Worm (Caenorhabditis elegans) whole organism, L4 larva: ENCODE results near the gene mps-4.

Experiments used
- F10B5.3 ChIP-seq: sonication (generic microtip); optimal IDR thresholded peaks from 2 replicates; lab custom pipeline; 2016; ENCODE audit warnings: mild to moderate bottlenecking, missing genetic modification characterization, missing compliant biosample characterization
- T20F7.1 ChIP-seq: fragments of 200-800 bp; sonication (Bioruptor generic); optimal IDR thresholded peaks from 2 replicates; lab custom pipeline; 2018; ENCODE audit warnings: mild to moderate bottlenecking, missing genetic modification characterization, missing compliant biosample characterization
- Y75B8A.6 ChIP-seq: fragments of 200-800 bp; sonication (Bioruptor generic); IDR thresholded peaks from 2 replicates; pipeline ENCODE4 v1.3.6; 2022; ENCODE audit warnings: missing genetic modification reagents, missing genetic modification characterization, missing compliant biosample characterization
- ceh-32 ChIP-seq: sonication (generic microtip); optimal IDR thresholded peaks from 2 replicates; lab custom pipeline; 2016; ENCODE audit warnings: mild to moderate bottlenecking, missing genetic modification characterization, missing compliant biosample characterization; ENCODE audit not compliant: poor library complexity
- cey-2 ChIP-seq: sonication (generic microtip); optimal IDR thresholded peaks from 3 replicates; lab custom pipeline; 2017; ENCODE audit warnings: missing genetic modification characterization, mild to moderate bottlenecking, missing compliant biosample characterization, antibody characterized with exemption, borderline replicate concordance; ENCODE audit not compliant: insufficient read depth
- ctbp-1 ChIP-seq: fragments of 200-800 bp; sonication (Bioruptor generic); IDR thresholded peaks from 2 replicates; pipeline ENCODE4 v1.3.6; 2022; ENCODE audit warnings: missing genetic modification reagents, missing genetic modification characterization, missing compliant biosample characterization
- daf-16 ChIP-seq, 3 experiments: sonication (generic microtip); optimal IDR thresholded peaks; 2 replicates each; lab custom pipeline; 2016 to 2017; ENCODE audit warnings: missing genetic modification characterization in 3 of 3, missing genetic modification reagents in 3 of 3, mild to moderate bottlenecking in 2 of 3, missing compliant biosample characterization in 2 of 3, missing biosample characterization in 1 of 3, moderate library complexity in 1 of 3
- dmd-8 ChIP-seq: fragments of 200-800 bp; sonication (Bioruptor generic); IDR thresholded peaks from 2 replicates; pipeline ENCODE4 v1.3.6; 2022; ENCODE audit warnings: missing genetic modification characterization, missing compliant biosample characterization
- dmd-9 ChIP-seq: fragments of 200-800 bp; sonication (Bioruptor generic); IDR thresholded peaks from 2 replicates; pipeline ENCODE4 v1.3.6; 2022; ENCODE audit warnings: missing genetic modification reagents, missing genetic modification characterization, missing compliant biosample characterization
- dpl-1 ChIP-seq: fragments of 150-350 bp; optimal IDR thresholded peaks from 2 replicates; lab custom pipeline; 2014; ENCODE audit warnings: missing biosample characterization, missing genetic modification reagents, missing genetic modification characterization
- gei-8 ChIP-seq: fragments of 200-800 bp; sonication (Bioruptor generic); optimal IDR thresholded peaks from 2 replicates; lab custom pipeline; 2018; ENCODE audit warnings: mild to moderate bottlenecking, missing genetic modification characterization, missing compliant biosample characterization
- lin-38 ChIP-seq: fragments of 200-800 bp; sonication (Bioruptor generic); IDR thresholded peaks from 2 replicates; pipeline ENCODE4 v1.3.6; 2022; ENCODE audit warnings: missing genetic modification reagents, missing genetic modification characterization, missing compliant biosample characterization
- lir-3 ChIP-seq: sonication (generic microtip); optimal IDR thresholded peaks from 2 replicates; lab custom pipeline; 2016; ENCODE audit warnings: mild to moderate bottlenecking, missing genetic modification characterization, missing compliant biosample characterization
- lsy-2 ChIP-seq, 2 experiments: fragments of 150-350 bp in 1 of 2; sonication (generic microtip) in 1 of 2; optimal IDR thresholded peaks; 2 replicates each; lab custom pipeline; 2014 to 2017; ENCODE audit warnings: missing biosample characterization in 2 of 2, missing genetic modification characterization in 2 of 2
- madf-9 ChIP-seq: fragments of 200-800 bp; sonication (Bioruptor generic); conservative IDR thresholded peaks from 2 replicates; pipeline ENCODE4 v1.3.6; 2022; ENCODE audit warnings: missing genetic modification reagents, missing genetic modification characterization, missing compliant biosample characterization
- mes-2 ChIP-seq: sonication (generic microtip); optimal IDR thresholded peaks from 2 replicates; lab custom pipeline; 2016; ENCODE audit warnings: missing genotype, mild to moderate bottlenecking, missing genetic modification characterization, missing compliant biosample characterization; ENCODE audit not compliant: poor library complexity, severe bottlenecking
- nhr-111 ChIP-seq: fragments of 200-800 bp; sonication (Bioruptor generic); optimal IDR thresholded peaks from 2 replicates; lab custom pipeline; 2018; ENCODE audit warnings: mild to moderate bottlenecking, missing genetic modification characterization, missing compliant biosample characterization
- nhr-77 ChIP-seq: fragments of 150-350 bp; optimal IDR thresholded peaks from 2 replicates; lab custom pipeline; 2014; ENCODE audit warnings: missing biosample characterization, missing genetic modification characterization
- pqm-1 ChIP-seq: sonication (generic microtip); optimal IDR thresholded peaks from 2 replicates; lab custom pipeline; 2017; ENCODE audit warnings: missing biosample characterization, missing genetic modification characterization
- skn-1 ChIP-seq: fragments of 150-350 bp; optimal IDR thresholded peaks from 2 replicates; lab custom pipeline; 2014; ENCODE audit warnings: missing biosample characterization, missing genetic modification characterization
- snpc-1.2 ChIP-seq: fragments of 200-800 bp; sonication (Bioruptor generic); IDR thresholded peaks from 2 replicates; pipeline ENCODE4 v1.3.6; 2022; ENCODE audit warnings: missing genetic modification reagents, missing genetic modification characterization, missing compliant biosample characterization
- zfp-2 ChIP-seq: sonication (generic microtip); optimal IDR thresholded peaks from 2 replicates; lab custom pipeline; 2016; ENCODE audit warnings: mild to moderate bottlenecking, missing genetic modification characterization, missing compliant biosample characterization
- ztf-7 ChIP-seq: fragments of 150-350 bp; optimal IDR thresholded peaks from 2 replicates; lab custom pipeline; 2014; ENCODE audit warnings: missing biosample characterization, missing genetic modification characterization

Gene mps-4

DNA sequence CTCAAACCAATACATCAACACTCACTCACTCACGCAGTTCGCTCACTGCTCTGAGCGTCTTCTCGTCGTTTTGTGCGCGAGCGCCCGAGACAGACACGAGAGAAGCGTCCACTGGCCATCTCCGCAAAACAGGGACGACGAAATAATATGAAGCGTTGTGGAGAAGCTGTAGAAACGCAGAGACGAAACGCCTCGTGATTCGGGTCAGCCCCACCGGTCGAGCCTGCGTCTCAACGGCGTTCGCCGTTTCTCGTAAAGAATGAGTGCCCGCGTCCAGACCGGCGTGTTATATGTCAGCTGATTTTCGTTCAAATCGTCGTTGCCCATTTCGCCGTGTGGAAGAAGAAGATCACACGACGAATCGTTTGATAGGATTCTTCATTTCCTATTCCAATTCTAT, 44.1 kb downstream of the mps-4 start, which contains the start of gene fbxl-1 (continued):
- no peak for TF ChIP-seq ceh-32 (tag; lab: Kevin White, UChicago)
- no peak for TF ChIP-seq daf-16 (GFP tag; optimal IDR thresholded peaks at IDR 0.05; lab: Kevin White, UChicago)
- TF ChIP-seq daf-16 (tag; optimal IDR thresholded peaks at IDR 0.05; lab: Kevin White, UChicago) = peak; percentile 64
- TF ChIP-seq, all 104 proteins: peak for 48

DNA sequence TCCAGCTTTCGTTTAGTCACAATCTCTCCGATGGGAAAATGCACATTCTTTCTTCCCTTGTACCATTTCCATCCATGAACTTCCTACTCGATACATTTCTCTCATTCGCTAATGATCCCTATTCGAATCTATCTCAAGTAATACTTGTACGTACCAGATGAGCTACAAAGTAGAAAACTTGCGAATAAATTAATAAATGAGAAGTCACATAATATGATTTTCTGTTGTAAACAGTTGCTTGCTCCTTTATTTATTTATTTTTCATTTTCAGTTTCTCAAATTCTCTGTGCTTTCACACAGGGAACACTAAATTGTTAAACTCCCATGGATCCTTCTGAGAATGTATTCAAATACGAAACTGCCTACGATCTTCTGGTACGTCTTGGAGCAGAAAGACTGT, 45.4 kb downstream of the mps-4 start, which contains the start of gene rfs-1:
rfs-1 (plus strand) TSS at position 301 of the 400 bp plus-strand sequence.
- TF ChIP-seq lir-3 = no peak
- TF ChIP-seq gei-8 (GFP tag; lab: Kevin White, UChicago) = no peak
- TF ChIP-seq cey-2 (tag; lab: Kevin White, UChicago) = no peak
- no peak for TF ChIP-seq lin-38
- TF ChIP-seq nhr-111 (GFP tag; lab: Kevin White, UChicago) = no peak
- TF ChIP-seq skn-1 (tag; lab: Kevin White, UChicago) = no peak
- TF ChIP-seq ztf-7 (tag; lab: Kevin White, UChicago) = no peak
- no peak for TF ChIP-seq dmd-8 (GFP tag; lab: Robert Waterston, UW)
- TF ChIP-seq Y75B8A.6 (GFP tag; lab: Robert Waterston, UW) = no peak

- TF ChIP-seq pqm-1 (tag; lab: Kevin White, UChicago) (no peak), nhr-77 (no peak), zfp-2 (tag; lab: Kevin White, UChicago) (no peak), ctbp-1 (GFP tag; lab: Robert Waterston, UW) (no peak), snpc-1.2 (GFP tag; lab: Robert Waterston, UW) (no peak), lsy-2 (tag; optimal IDR thresholded peaks at IDR 0.05; lab: Kevin White, UChicago) (peak in 1 of 2 experiments; percentile 9), dpl-1 (GFP tag; lab: Kevin White, UChicago) (peak; percentile 4), madf-9 (GFP tag; lab: Robert Waterston, UW) (no peak), dmd-9 (GFP tag; lab: Robert Waterston, UW) (no peak), T20F7.1 (GFP tag; lab: Kevin White, UChicago) (peak; percentile 92), mes-2 (tag; lab: Kevin White, UChicago) (no peak), skn-1 (tag; lab: Kevin White, UChicago) (no peak), F10B5.3 (tag; lab: Kevin White, UChicago) (no peak)
Measured at ce11 chrIII:8224769-8225168, 46.8 kb downstream of the mps-4 start, which contains the start of gene mob-4. Gene mob-4, plus strand, starts transcription at chrIII:8225097.
